Worm (Caenorhabditis elegans) whole organism, midembryonic: ENCODE data around the gene sre-19.

Source experiments
- T22C8.4 ChIP-seq: fragments of 200-800 bp; sonication (Bioruptor generic); IDR thresholded peaks from 2 replicates; pipeline ENCODE4 v1.3.6; 2022; ENCODE audit warnings: missing genetic modification characterization, missing compliant biosample characterization
- flt-1 ChIP-seq: fragments of 200-800 bp; sonication (Bioruptor generic); IDR thresholded peaks from 2 replicates; pipeline ENCODE4 v1.3.6; 2022; ENCODE audit warnings: missing genetic modification characterization, missing compliant biosample characterization
- klf-2 ChIP-seq: fragments of 200-800 bp; sonication (Bioruptor generic); conservative IDR thresholded peaks from 2 replicates; pipeline ENCODE4 v1.3.6; 2022; ENCODE audit warnings: missing genetic modification reagents, missing genetic modification characterization, missing compliant biosample characterization
- med-1 ChIP-seq: sonication (generic microtip); optimal IDR thresholded peaks from 2 replicates; lab custom pipeline; 2017; ENCODE audit warnings: missing genetic modification characterization, mild to moderate bottlenecking, missing compliant biosample characterization, antibody characterized with exemption, missing genetic modification reagents; ENCODE audit not compliant: insufficient read depth
- ref-1 ChIP-seq: fragments of 200-800 bp; sonication (Bioruptor generic); conservative IDR thresholded peaks from 2 replicates; pipeline ENCODE4 v1.3.6; 2022; ENCODE audit warnings: missing genetic modification reagents, missing genetic modification characterization, missing compliant biosample characterization
- tab-1 ChIP-seq: fragments of 200-800 bp; sonication (Bioruptor generic); IDR thresholded peaks from 2 replicates; pipeline ENCODE4 v1.3.6; 2022; ENCODE audit warnings: missing genetic modification characterization, missing compliant biosample characterization
- ztf-23 ChIP-seq: fragments of 200-800 bp; sonication (Bioruptor generic); IDR thresholded peaks from 2 replicates; pipeline ENCODE4 v1.3.6; 2022; ENCODE audit warnings: missing genetic modification reagents, missing genetic modification characterization, missing compliant biosample characterization
- ztf-29 ChIP-seq: fragments of 200-800 bp; sonication (Bioruptor generic); IDR thresholded peaks from 2 replicates; pipeline ENCODE4 v1.3.6; 2022; ENCODE audit warnings: missing genetic modification reagents, missing genetic modification characterization, missing compliant biosample characterization

- no peak for TF ChIP-seq tab-1
- TF ChIP-seq T22C8.4 (GFP tag; lab: Robert Waterston, UW), result no peak
- no peak for TF ChIP-seq ztf-29
- TF ChIP-seq ztf-23 (GFP tag; lab: Robert Waterston, UW), result no peak
- TF ChIP-seq flt-1 (GFP tag; lab: Robert Waterston, UW), result no peak
- no peak for TF ChIP-seq ref-1 (GFP tag; lab: Robert Waterston, UW)
- no peak for TF ChIP-seq med-1
- no peak for TF ChIP-seq klf-2
These were observed 6.0 kb upstream of the sre-19 start, which contains the start of gene sre-15 for ce11 chrIV:12244706-12245105.
